Worm (Caenorhabditis elegans): ENCODE results near the gene C54H2.4.

- no peak for TF ChIP-seq hif-1 (tag; optimal IDR thresholded peaks at IDR 0.05)
- no peak for TF ChIP-seq nhr-10 (tag; optimal IDR thresholded peaks at IDR 0.05)
- no peak for TF ChIP-seq cey-2 (tag; optimal IDR thresholded peaks at IDR 0.05; ENCODE audit: borderline replicate concordance, insufficient read depth)
- TF ChIP-seq D1046.2 (GFP tag; IDR thresholded peaks at IDR 0.05) = no peak
These were observed 2.9 kb upstream of the C54H2.4 start, which contains the start of gene sym-3 for ce11 chrX:5773471-5773870.

All from whole organism, L4 larva.